Fruit fly (Drosophila melanogaster) whole organism, larva: ENCODE results near the gene CG33170.

Source experiments
- noc ChIP-seq: fragments of 200-800 bp; sonication (Bioruptor generic); optimal IDR thresholded peaks from 3 replicates; lab custom pipeline; 2019; ENCODE audit warnings: missing biosample characterization, mild to moderate bottlenecking, missing genetic modification characterization, moderate library complexity

Gene CG33170

dm6 chr3L:22848940-22849339 is 15.5 kb upstream of the CG33170 start:
- no peak for TF ChIP-seq noc (tag; lab: Kevin White, UChicago)

- TF ChIP-seq noc (tag; lab: Kevin White, UChicago), result no peak
Measured at dm6 chr3L:22851172-22852128, 12.9 kb upstream of the CG33170 start.

dm6 chr3L:22853412-22853811 is 11.0 kb upstream of the CG33170 start, which contains the start of gene CG32462:
Gene CG32462 (minus strand): TSS chr3L:22853512.
- TF ChIP-seq noc (tag; lab: Kevin White, UChicago), result no peak

- TF ChIP-seq noc (tag; lab: Kevin White, UChicago), result no peak
Measured at dm6 chr3L:22856009-22856477, 8.4 kb upstream of the CG33170 start, which contains the start of gene CG32459. Gene CG32459 (minus strand): TSS chr3L:22856059.

dm6 chr3L:22860487-22860886 is 3.9 kb upstream of the CG33170 start, which contains the start of gene CG13239:
Gene CG13239 (plus strand): TSS chr3L:22860787.
- no peak for TF ChIP-seq noc (tag; lab: Kevin White, UChicago)

- TF ChIP-seq noc (tag; lab: Kevin White, UChicago), result no peak
Measured at dm6 chr3L:22863367-22864078, 877 bp upstream of the CG33170 start, which contains the start of gene CG33169. Gene CG33169 (plus strand): TSS chr3L:22863864.

- peak; percentile 63 for TF ChIP-seq noc (tag; lab: Kevin White, UChicago)
Measured at dm6 chr3L:22865061-22865418, 640 bp downstream of the CG33170 start.

dm6 chr3L:22868070-22868469 is 3.7 kb downstream of the CG33170 start, which contains the start of gene EMC4:
Gene EMC4 (minus strand): TSS chr3L:22868243.
- TF ChIP-seq noc (tag; lab: Kevin White, UChicago), result peak; percentile 56

- TF ChIP-seq noc (tag; lab: Kevin White, UChicago), result no peak
Measured at dm6 chr3L:22870378-22870777, 6.0 kb downstream of the CG33170 start.

dm6 chr3L:22871030-22871844 is 6.8 kb downstream of the CG33170 start:
- TF ChIP-seq noc (tag; lab: Kevin White, UChicago), result peak; percentile 12

- TF ChIP-seq noc (tag; lab: Kevin White, UChicago), result peak; percentile 32
Measured at dm6 chr3L:22871845-22872361, 7.5 kb downstream of the CG33170 start, which contains the start of the genes CG11109 and Arf1. Gene CG11109 (plus strand): TSS chr3L:22872200. Gene Arf1 (minus strand): TSS chr3L:22872231.

- no peak for TF ChIP-seq noc (tag; lab: Kevin White, UChicago)
Measured at dm6 chr3L:22877934-22878333, 13.5 kb downstream of the CG33170 start.

- peak; percentile 100 for TF ChIP-seq noc (tag; lab: Kevin White, UChicago)
Measured at dm6 chr3L:22878723-22879343, 14.4 kb downstream of the CG33170 start, which contains the start of the genes Chro and Ssl1. Gene Chro (minus strand): TSS chr3L:22878984. Gene Ssl1 (plus strand): TSS chr3L:22879089.

- no peak for TF ChIP-seq noc (tag; lab: Kevin White, UChicago)
Measured at dm6 chr3L:22879344-22879723, 14.9 kb downstream of the CG33170 start.
